Fruit fly (Drosophila melanogaster) whole organism, pupa: ENCODE measurements around the gene CG33159.

Source experiments
- CG10348 ChIP-seq: fragments of 200-800 bp; sonication (Bioruptor generic); IDR thresholded peaks from 2 replicates; pipeline ENCODE4 v1.3.6; 2022; ENCODE audit warnings: missing biosample characterization, missing genetic modification characterization
- CG12605 ChIP-seq: fragments of 200-800 bp; sonication (Bioruptor generic); IDR thresholded peaks from 2 replicates; pipeline ENCODE4 v1.3.6; 2022; ENCODE audit warnings: missing biosample characterization, missing genetic modification characterization
- CG13204 ChIP-seq: fragments of 200-800 bp; sonication (Bioruptor generic); optimal IDR thresholded peaks from 2 replicates; lab custom pipeline; 2018; ENCODE audit warnings: missing biosample characterization, mild to moderate bottlenecking, missing genetic modification characterization, moderate library complexity
- CG14655 ChIP-seq: fragments of 200-800 bp; sonication (Bioruptor generic); optimal IDR thresholded peaks from 3 replicates; lab custom pipeline; 2017; ENCODE audit warnings: mild to moderate bottlenecking, missing biosample characterization, missing genetic modification reagents, missing genetic modification characterization
- CG15710 ChIP-seq: fragments of 200-800 bp; sonication (Bioruptor generic); optimal IDR thresholded peaks from 2 replicates; lab custom pipeline; 2018; ENCODE audit warnings: missing biosample characterization, mild to moderate bottlenecking, missing genetic modification characterization, moderate library complexity
- CG17806 ChIP-seq: fragments of 200-800 bp; sonication (Bioruptor generic); optimal IDR thresholded peaks from 2 replicates; lab custom pipeline; 2018; ENCODE audit warnings: missing biosample characterization, mild to moderate bottlenecking, missing genetic modification characterization, moderate library complexity
- CG32121 ChIP-seq: fragments of 200-800 bp; sonication (Bioruptor generic); IDR thresholded peaks from 2 replicates; pipeline ENCODE4 v1.3.6; 2022; ENCODE audit warnings: missing biosample characterization, missing genetic modification characterization
- CG34367 ChIP-seq: fragments of 200-800 bp; sonication (Bioruptor generic); optimal IDR thresholded peaks from 2 replicates; lab custom pipeline; 2018; ENCODE audit warnings: missing biosample characterization, mild to moderate bottlenecking, missing genetic modification characterization
- CG4496 ChIP-seq: fragments of 200-800 bp; sonication (Bioruptor generic); IDR thresholded peaks from 3 replicates; pipeline ENCODE4 v1.3.6; 2022; ENCODE audit warnings: missing biosample characterization, missing genetic modification characterization
- CG8159 ChIP-seq: fragments of 200-800 bp; sonication (Bioruptor generic); optimal IDR thresholded peaks from 3 replicates; lab custom pipeline; 2018; ENCODE audit warnings: missing biosample characterization, mild to moderate bottlenecking, missing genetic modification characterization, moderate library complexity
- CG8301 ChIP-seq: fragments of 200-800 bp; sonication (Bioruptor generic); optimal IDR thresholded peaks from 2 replicates; lab custom pipeline; 2018; ENCODE audit warnings: missing biosample characterization, mild to moderate bottlenecking, missing genetic modification characterization
- CG9948 ChIP-seq: fragments of 200-800 bp; sonication (Bioruptor generic); optimal IDR thresholded peaks from 2 replicates; lab custom pipeline; 2018; ENCODE audit warnings: missing biosample characterization, mild to moderate bottlenecking, missing genetic modification characterization, moderate library complexity
- D1 ChIP-seq: fragments of 200-800 bp; sonication (Bioruptor generic); optimal IDR thresholded peaks from 2 replicates; lab custom pipeline; 2018; ENCODE audit warnings: missing biosample characterization, mild to moderate bottlenecking, missing genetic modification characterization, moderate library complexity
- EcR ChIP-seq: fragments of 200-800 bp; sonication (Bioruptor generic); optimal IDR thresholded peaks from 3 replicates; lab custom pipeline; 2019; ENCODE audit warnings: missing biosample characterization, missing genetic modification characterization, mild to moderate bottlenecking, moderate library complexity, missing genetic modification reagents
- Ets98B ChIP-seq: fragments of 200-800 bp; sonication (Bioruptor generic); IDR thresholded peaks from 2 replicates; pipeline ENCODE4 v1.3.6; 2022; ENCODE audit warnings: missing biosample characterization, missing genetic modification characterization
- Pif1A ChIP-seq: fragments of 200-800 bp; sonication (Bioruptor generic); optimal IDR thresholded peaks from 3 replicates; lab custom pipeline; 2016; ENCODE audit warnings: missing biosample characterization, missing genetic modification characterization
- Pif1B ChIP-seq: fragments of 200-800 bp; sonication (Bioruptor generic); optimal IDR thresholded peaks from 3 replicates; lab custom pipeline; 2016; ENCODE audit warnings: missing biosample characterization, missing genetic modification characterization
- Snoo ChIP-seq: fragments of 200-800 bp; sonication (Bioruptor generic); optimal IDR thresholded peaks from 3 replicates; lab custom pipeline; 2017; ENCODE audit warnings: missing biosample characterization, mild to moderate bottlenecking, missing genetic modification characterization, inconsistent platforms
- fd96Ca ChIP-seq: fragments of 200-800 bp; sonication (Bioruptor generic); IDR thresholded peaks from 3 replicates; pipeline ENCODE4 v1.3.6; 2022; ENCODE audit warnings: missing biosample characterization, missing genetic modification characterization
- gl ChIP-seq: fragments of 200-800 bp; sonication (Bioruptor generic); optimal IDR thresholded peaks from 2 replicates; lab custom pipeline; 2018; ENCODE audit warnings: missing biosample characterization, mild to moderate bottlenecking, missing genetic modification characterization
- rn ChIP-seq: fragments of 200-800 bp; sonication (Bioruptor generic); IDR thresholded peaks from 2 replicates; pipeline ENCODE4 v1.3.6; 2022; ENCODE audit warnings: missing biosample characterization, missing genetic modification characterization

Gene CG33159

DNA sequence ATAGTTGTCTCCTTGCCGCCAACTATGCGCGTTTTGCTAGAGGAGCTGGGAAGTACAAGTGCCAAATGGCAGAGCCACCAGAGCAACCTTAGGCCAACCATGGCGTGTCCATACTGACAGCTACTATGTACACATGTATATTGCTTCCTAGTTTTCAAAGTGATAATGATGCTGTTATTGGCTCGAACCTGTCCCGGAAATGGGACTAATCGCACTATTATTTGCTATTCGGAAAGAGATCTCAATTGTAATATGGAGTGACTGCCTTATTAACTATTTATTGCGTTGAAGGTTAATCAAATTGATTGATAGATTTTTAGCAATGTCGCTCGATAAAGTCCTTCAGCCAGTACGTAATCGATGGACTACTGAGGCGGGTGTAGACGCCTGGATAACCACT is at the start of gene CG33159:
CG33159 (minus strand) TSS at position 101 of the 400 bp plus-strand sequence.
- no peak for TF ChIP-seq Pif1A (GFP tag; lab: Kevin White, UChicago)

DNA sequence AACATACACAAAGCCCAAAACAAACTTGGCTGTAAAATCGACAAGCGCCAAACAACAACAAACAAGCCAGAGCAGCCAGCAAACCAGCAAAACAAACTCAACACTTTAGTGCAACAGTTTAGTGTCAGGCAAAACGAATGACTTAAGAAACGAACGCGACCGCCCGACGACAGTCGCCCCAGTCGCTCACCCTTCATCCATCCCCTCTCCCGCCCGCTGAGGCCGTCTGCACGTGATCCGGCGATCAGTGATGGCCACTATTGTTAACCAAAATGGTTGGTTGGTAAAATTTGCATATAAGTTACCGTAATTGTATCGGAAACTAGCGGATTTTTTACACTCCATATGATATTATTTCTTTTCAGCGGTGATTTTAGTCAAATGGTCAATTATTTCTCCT is 49.4 kb upstream of the CG33159 start:
- TF ChIP-seq Ets98B (peak; percentile 12; the same call in 1 of the 2 replicates), fd96Ca (GFP tag; lab: Robert Waterston, UW) (no peak), CG13204 (GFP tag; lab: Kevin White, UChicago) (peak; percentile 68), CG32121 (no peak), Pif1A (GFP tag; lab: Kevin White, UChicago) (no peak), EcR (no peak)
- TF ChIP-seq, all 21 proteins: peak for 2

DNA sequence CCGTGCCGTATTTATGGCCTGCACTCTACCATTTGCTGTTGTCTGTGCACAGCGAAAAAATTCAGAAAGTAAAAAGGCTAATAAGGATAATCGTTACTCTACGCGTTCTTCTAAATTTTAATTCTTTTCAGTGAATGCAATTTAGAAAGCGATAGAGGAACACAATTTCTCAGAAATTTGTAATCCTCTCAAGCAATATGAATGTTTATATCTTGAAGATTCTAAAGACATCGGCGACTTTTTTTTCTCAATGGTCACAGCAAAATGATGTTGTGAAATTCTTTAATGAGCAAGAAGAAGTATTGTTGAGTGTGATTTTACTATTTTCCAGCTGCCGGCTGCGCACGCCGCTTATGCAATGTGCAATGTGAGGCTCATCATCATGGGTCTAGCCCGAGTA is 48.6 kb upstream of the CG33159 start:
- peak; percentile 7 for TF ChIP-seq CG8301 (tag; lab: Kevin White, UChicago)
- peak; percentile 13 for TF ChIP-seq CG15710
- TF ChIP-seq CG4496 (GFP tag; lab: Robert Waterston, UW): no peak
- peak; percentile 5 for TF ChIP-seq CG17806
- peak; percentile 16; the same call in 1 of the 2 replicates for TF ChIP-seq Ets98B
- TF ChIP-seq CG32121: peak; percentile 32; the same call in 1 of the 2 replicates
- TF ChIP-seq Pif1A (GFP tag; lab: Kevin White, UChicago): peak; percentile 37
- TF ChIP-seq gl (tag; lab: Kevin White, UChicago): no peak
- peak; percentile 11 for TF ChIP-seq CG9948 (tag; lab: Kevin White, UChicago)
- no peak for TF ChIP-seq EcR
- TF ChIP-seq CG14655 (GFP tag; lab: Kevin White, UChicago): peak; percentile 27

DNA sequence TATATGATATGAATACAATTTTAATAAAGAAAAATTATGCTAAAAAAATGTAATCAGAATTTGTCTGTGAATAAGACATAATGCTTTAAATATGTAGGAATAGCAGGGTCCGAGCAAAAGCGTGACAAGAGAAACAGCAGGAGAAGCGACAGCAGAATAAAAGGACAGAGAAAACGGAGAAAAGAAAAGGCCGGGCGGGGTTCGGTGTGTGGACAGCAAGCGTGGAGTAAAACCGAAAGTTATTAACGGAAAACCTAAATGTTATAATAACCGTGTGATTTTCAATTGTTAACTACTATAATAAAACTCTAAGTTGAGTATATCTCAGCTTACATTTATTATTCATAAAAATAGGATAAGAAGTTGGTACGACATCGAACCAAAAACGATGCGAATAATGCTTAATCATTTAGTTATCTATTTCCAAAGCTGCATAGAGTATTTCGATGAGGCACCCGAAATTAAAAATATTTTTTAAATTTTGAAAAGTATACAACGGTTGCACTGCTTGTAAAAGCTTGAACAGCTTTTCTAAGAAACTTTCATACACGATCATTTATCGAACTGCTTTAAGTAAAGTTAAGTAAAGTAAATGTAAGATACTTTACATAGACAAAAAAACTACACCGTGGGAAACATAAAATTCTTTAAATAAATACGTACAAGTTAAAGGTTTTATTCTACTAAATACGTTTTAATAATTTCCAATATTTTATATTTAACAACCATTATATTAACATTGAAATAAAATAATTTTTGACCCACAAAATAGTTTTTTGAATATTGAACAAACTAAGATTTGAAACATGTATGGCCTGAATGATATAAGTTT is 47.6 kb upstream of the CG33159 start:
- TF ChIP-seq CG9948 (tag; lab: Kevin White, UChicago): peak; percentile 0
- TF ChIP-seq CG8301 (tag; lab: Kevin White, UChicago): peak; percentile 9
- 0 out of 2 replicates have a peak, but pooled peaks have one; percentile 10 for TF ChIP-seq CG32121
- TF ChIP-seq CG13204 (GFP tag; lab: Kevin White, UChicago): no peak
- TF ChIP-seq CG12605 (GFP tag; lab: Robert Waterston, UW): 0 out of 2 replicates have a peak, but pooled peaks have one; percentile 20

DNA sequence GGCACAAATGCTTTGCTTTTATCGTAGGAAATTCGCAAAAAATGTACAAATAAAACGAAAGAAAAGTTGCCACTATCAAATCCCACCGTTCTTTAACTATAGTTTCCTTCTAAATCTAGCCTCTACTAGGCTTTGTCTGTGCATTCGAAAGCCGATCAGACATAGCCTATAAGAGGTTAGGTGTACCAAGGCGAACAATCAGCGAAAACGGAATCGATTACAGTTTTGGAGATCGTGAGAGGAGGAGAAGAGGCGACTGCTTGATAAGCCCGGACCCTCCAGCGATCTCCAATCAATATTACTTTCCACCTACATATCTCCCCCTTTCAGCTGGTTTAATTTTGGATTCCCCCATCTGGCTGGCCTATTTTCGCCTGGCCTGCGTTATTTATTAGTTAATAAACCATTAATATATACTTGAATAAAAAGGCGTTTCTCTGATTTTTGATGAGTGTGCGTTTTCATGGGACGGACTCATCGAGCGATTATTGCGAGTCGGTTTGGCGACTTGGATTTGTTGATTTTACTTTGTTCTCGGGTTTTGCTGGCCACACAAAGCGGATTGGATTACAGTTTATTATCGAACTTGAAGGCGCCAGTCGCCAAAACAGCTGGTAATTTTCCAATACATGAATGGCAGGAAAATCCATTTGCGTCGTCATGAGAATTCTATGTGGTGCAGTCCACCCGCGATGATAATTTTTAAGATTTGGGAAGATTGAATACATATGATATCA is 46.8 kb upstream of the CG33159 start:
- TF ChIP-seq CG10348 (GFP tag; lab: Robert Waterston, UW) (no peak), CG34367 (tag; lab: Kevin White, UChicago) (no peak), Pif1B (GFP tag; lab: Kevin White, UChicago) (no peak), CG12605 (GFP tag; lab: Robert Waterston, UW) (no peak), EcR (no peak), Snoo (tag; lab: Kevin White, UChicago) (no peak), CG8159 (tag; lab: Kevin White, UChicago) (no peak), Ets98B (no peak), D1 (no peak), CG13204 (GFP tag; lab: Kevin White, UChicago) (no peak)
- TF ChIP-seq, all 21 proteins: peak for 0

DNA sequence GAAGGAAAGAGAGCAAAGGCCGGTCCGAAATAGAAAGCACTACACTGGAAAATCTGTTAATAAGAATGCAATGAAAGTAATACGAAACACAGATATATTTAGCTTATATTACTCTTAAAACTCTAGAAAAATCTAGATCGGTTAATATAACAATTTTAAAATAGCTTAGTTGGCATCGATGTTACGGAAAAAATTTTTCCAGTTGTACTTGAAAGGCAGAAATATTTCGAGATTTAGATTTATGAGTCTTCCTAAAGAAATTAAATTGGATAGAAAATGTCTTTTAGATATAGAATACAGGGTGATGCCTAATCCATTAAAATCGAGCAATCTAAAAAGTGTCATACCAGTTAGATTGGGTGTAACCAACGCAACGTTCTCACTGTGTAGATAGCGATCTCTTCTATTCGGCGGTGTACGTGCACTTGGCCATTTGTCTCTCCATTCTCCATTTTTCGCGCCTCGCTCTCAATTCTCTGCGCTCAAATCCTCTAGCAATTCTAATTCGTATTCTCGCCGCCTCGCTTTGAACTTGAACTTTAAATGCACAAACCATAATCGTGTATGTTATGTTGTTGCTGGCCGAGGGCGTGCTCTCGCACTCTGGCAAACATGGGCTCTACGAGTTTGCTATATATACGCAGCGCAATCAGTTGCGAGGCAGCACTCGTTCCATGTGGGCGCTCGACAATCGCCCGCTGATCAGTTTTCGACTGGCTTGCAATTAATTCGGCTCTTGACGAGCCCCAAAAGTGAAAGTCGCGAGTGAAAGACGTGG is 45.9 kb upstream of the CG33159 start:
- TF ChIP-seq CG4496 (GFP tag; lab: Robert Waterston, UW) (peak; percentile 85), Pif1B (GFP tag; lab: Kevin White, UChicago) (peak; percentile 72), CG10348 (GFP tag; lab: Robert Waterston, UW) (peak; percentile 73), D1 (peak; percentile 52), EcR (no peak), CG9948 (tag; lab: Kevin White, UChicago) (peak; percentile 85), CG17806 (peak; percentile 71), rn (GFP tag; lab: Robert Waterston, UW) (peak; percentile 12; the same call in 1 of the 2 replicates), CG14655 (GFP tag; lab: Kevin White, UChicago) (peak; percentile 98), CG34367 (tag; lab: Kevin White, UChicago) (peak; percentile 72), Ets98B (peak; percentile 76), fd96Ca (GFP tag; lab: Robert Waterston, UW) (peak; percentile 78), Pif1A (GFP tag; lab: Kevin White, UChicago) (peak; percentile 81), CG15710 (peak; percentile 64), Snoo (tag; lab: Kevin White, UChicago) (no peak), CG13204 (GFP tag; lab: Kevin White, UChicago) (peak; percentile 34), CG12605 (GFP tag; lab: Robert Waterston, UW) (0 out of 2 replicates have a peak, but pooled peaks have one; percentile 8), CG8301 (tag; lab: Kevin White, UChicago) (peak; percentile 96), gl (tag; lab: Kevin White, UChicago) (no peak), CG8159 (tag; lab: Kevin White, UChicago) (peak; percentile 63), CG32121 (peak; percentile 80)
